Fruit fly (Drosophila melanogaster) whole organism, embryonic: ENCODE results near the gene CG3337.

Source experiments
- Aef1 ChIP-seq: fragments of 200-800 bp; sonication (Bioruptor generic); IDR thresholded peaks from 3 replicates; pipeline ENCODE4 v1.3.6; 2022; ENCODE audit warnings: missing biosample characterization, missing genetic modification characterization
- CG10147 ChIP-seq: fragments of 200-800 bp; sonication (Bioruptor generic); optimal IDR thresholded peaks from 2 replicates; lab custom pipeline; 2019; ENCODE audit warnings: missing biosample characterization, mild to moderate bottlenecking, missing genetic modification characterization, moderate library complexity
- CG11504 ChIP-seq: fragments of 200-800 bp; sonication (Bioruptor generic); optimal IDR thresholded peaks from 3 replicates; lab custom pipeline; 2019; ENCODE audit warnings: missing biosample characterization, mild to moderate bottlenecking, missing genetic modification characterization, moderate library complexity
- CG13296 ChIP-seq: fragments of 200-800 bp; sonication (Bioruptor generic); optimal IDR thresholded peaks from 3 replicates; lab custom pipeline; 2018; ENCODE audit warnings: missing biosample characterization, mild to moderate bottlenecking, missing genetic modification characterization
- CG14050 ChIP-seq: fragments of 200-800 bp; sonication (Bioruptor generic); IDR thresholded peaks from 3 replicates; pipeline ENCODE4 v1.3.6; 2022; ENCODE audit warnings: missing biosample characterization, missing genetic modification characterization
- CG14667 ChIP-seq: fragments of 200-800 bp; sonication (Bioruptor generic); IDR thresholded peaks from 2 replicates; pipeline ENCODE4 v1.3.6; 2022; ENCODE audit warnings: missing biosample characterization, missing genetic modification characterization
- CG14860 ChIP-seq: fragments of 200-800 bp; sonication (Bioruptor generic); IDR thresholded peaks from 3 replicates; pipeline ENCODE4 v1.3.6; 2022; ENCODE audit warnings: missing biosample characterization, missing genetic modification characterization; ENCODE audit not compliant: partially characterized antibody
- CG15073 ChIP-seq: fragments of 200-800 bp; sonication (Bioruptor generic); optimal IDR thresholded peaks from 2 replicates; lab custom pipeline; 2016; ENCODE audit warnings: missing biosample characterization, missing genetic modification characterization
- CG15601 ChIP-seq: fragments of 200-800 bp; sonication (Bioruptor generic); optimal IDR thresholded peaks from 3 replicates; lab custom pipeline; 2019; ENCODE audit warnings: missing biosample characterization, mild to moderate bottlenecking, missing genetic modification characterization, moderate library complexity
- CG17829 ChIP-seq: fragments of 200-800 bp; optimal IDR thresholded peaks from 2 replicates; lab custom pipeline; 2019; ENCODE audit warnings: missing biosample characterization, mild to moderate bottlenecking, missing genetic modification characterization, moderate library complexity
- CG18764 ChIP-seq: fragments of 200-800 bp; sonication (Bioruptor generic); optimal IDR thresholded peaks from 3 replicates; lab custom pipeline; 2016; ENCODE audit warnings: missing biosample characterization, missing genetic modification characterization
- CG2120 ChIP-seq: fragments of 200-800 bp; sonication (Bioruptor generic); optimal IDR thresholded peaks from 3 replicates; lab custom pipeline; 2016; ENCODE audit warnings: missing biosample characterization, missing genetic modification characterization
- CG2199 ChIP-seq: fragments of 200-800 bp; sonication (Bioruptor generic); IDR thresholded peaks from 3 replicates; pipeline ENCODE4 v1.3.6; 2022; ENCODE audit warnings: missing biosample characterization, missing genetic modification characterization
- CG2889 ChIP-seq: fragments of 200-800 bp; sonication (Bioruptor generic); IDR thresholded peaks from 3 replicates; pipeline ENCODE4 v1.3.6; 2022; ENCODE audit warnings: missing biosample characterization, missing genetic modification characterization
- CG31224 ChIP-seq: fragments of 200-800 bp; sonication (Bioruptor generic); IDR thresholded peaks from 2 replicates; pipeline ENCODE4 v1.3.6; 2022; ENCODE audit warnings: missing biosample characterization, missing genetic modification characterization
- CG3163 ChIP-seq: fragments of 200-800 bp; sonication (Bioruptor generic); optimal IDR thresholded peaks from 3 replicates; lab custom pipeline; 2016; ENCODE audit warnings: missing biosample characterization, missing genetic modification characterization
- CG34422 ChIP-seq: fragments of 200-800 bp; sonication (Bioruptor generic); IDR thresholded peaks from 3 replicates; pipeline ENCODE4 v1.3.6; 2022; ENCODE audit warnings: missing biosample characterization, missing genetic modification characterization
- CG4707 ChIP-seq: fragments of 200-800 bp; sonication (Bioruptor generic); optimal IDR thresholded peaks from 2 replicates; lab custom pipeline; 2018; ENCODE audit warnings: missing biosample characterization, mild to moderate bottlenecking, missing genetic modification characterization, moderate library complexity
- CG6654 ChIP-seq: fragments of 200-800 bp; sonication (Bioruptor generic); optimal IDR thresholded peaks from 2 replicates; lab custom pipeline; 2017; ENCODE audit warnings: missing biosample characterization, mild to moderate bottlenecking, missing genetic modification characterization
- CG7745 ChIP-seq: fragments of 200-800 bp; sonication (Bioruptor generic); optimal IDR thresholded peaks from 2 replicates; lab custom pipeline; 2018; ENCODE audit warnings: missing biosample characterization, mild to moderate bottlenecking, missing genetic modification characterization, moderate library complexity
- CrebB ChIP-seq: fragments of 200-800 bp; sonication (Bioruptor generic); optimal IDR thresholded peaks from 3 replicates; lab custom pipeline; 2018; ENCODE audit warnings: missing biosample characterization, mild to moderate bottlenecking, missing genetic modification characterization
- Dek ChIP-seq: fragments of 200-800 bp; sonication (Bioruptor generic); optimal IDR thresholded peaks from 3 replicates; lab custom pipeline; 2019; ENCODE audit warnings: missing biosample characterization, mild to moderate bottlenecking, missing genetic modification characterization, moderate library complexity
- Gug ChIP-seq: fragments of 200-800 bp; sonication (Bioruptor generic); IDR thresholded peaks from 4 replicates; pipeline ENCODE4 v1.3.6; 2022; ENCODE audit warnings: missing biosample characterization, missing genetic modification characterization
- Lhr ChIP-seq: fragments of 200-800 bp; sonication (Bioruptor generic); optimal IDR thresholded peaks from 3 replicates; lab custom pipeline; 2017; ENCODE audit warnings: mild to moderate bottlenecking, missing biosample characterization, missing genetic modification reagents, missing genetic modification characterization
- Mrtf ChIP-seq: fragments of 200-800 bp; sonication (Bioruptor generic); IDR thresholded peaks from 3 replicates; pipeline ENCODE4 v1.3.6; 2022; ENCODE audit warnings: missing biosample characterization, missing genetic modification characterization
- NC2β ChIP-seq: fragments of 200-800 bp; sonication (Bioruptor generic); optimal IDR thresholded peaks from 2 replicates; lab custom pipeline; 2016; ENCODE audit warnings: missing biosample characterization, missing genetic modification characterization
- NFAT ChIP-seq: fragments of 200-800 bp; sonication (Bioruptor generic); IDR thresholded peaks from 2 replicates; pipeline ENCODE4 v1.3.6; 2022; ENCODE audit warnings: missing biosample characterization, missing genetic modification characterization
- Nf-YB ChIP-seq: fragments of 200-800 bp; sonication (Bioruptor generic); optimal IDR thresholded peaks from 3 replicates; lab custom pipeline; 2019; ENCODE audit warnings: missing biosample characterization, mild to moderate bottlenecking, missing genetic modification characterization, moderate library complexity
- Poxn ChIP-seq: fragments of 200-800 bp; sonication (Bioruptor generic); IDR thresholded peaks from 2 replicates; pipeline ENCODE4 v1.3.6; 2022; ENCODE audit warnings: missing biosample characterization, missing genetic modification characterization
- Scr ChIP-seq: fragments of 200-800 bp; sonication (Bioruptor generic); IDR thresholded peaks from 2 replicates; pipeline ENCODE4 v1.3.6; 2022; ENCODE audit warnings: missing biosample characterization, missing genetic modification characterization; ENCODE audit not compliant: partially characterized antibody
- Sry-β ChIP-seq: fragments of 200-800 bp; sonication (Bioruptor generic); optimal IDR thresholded peaks from 2 replicates; lab custom pipeline; 2018; ENCODE audit warnings: missing biosample characterization, mild to moderate bottlenecking, missing genetic modification characterization, moderate library complexity
- ase ChIP-seq: fragments of 200-800 bp; sonication (Bioruptor generic); IDR thresholded peaks from 3 replicates; pipeline ENCODE4 v1.3.6; 2022; ENCODE audit warnings: missing biosample characterization, missing genetic modification characterization
- ato ChIP-seq: fragments of 200-800 bp; sonication (Bioruptor generic); IDR thresholded peaks from 2 replicates; pipeline ENCODE4 v1.3.6; 2022; ENCODE audit warnings: missing biosample characterization, missing genetic modification characterization; ENCODE audit not compliant: partially characterized antibody
- bbx ChIP-seq: fragments of 200-800 bp; sonication (Bioruptor generic); IDR thresholded peaks from 2 replicates; pipeline ENCODE4 v1.3.6; 2022; ENCODE audit warnings: missing biosample characterization, missing genetic modification characterization; ENCODE audit not compliant: partially characterized antibody
- crp ChIP-seq, 2 experiments: fragments of 200-800 bp; sonication (Bioruptor generic); optimal IDR thresholded peaks; 2 replicates in 1 of 2; 3 replicates in 1 of 2; lab custom pipeline; 2017; ENCODE audit warnings: missing biosample characterization in 2 of 2, missing genetic modification characterization in 2 of 2, mild to moderate bottlenecking in 1 of 2, moderate library complexity in 1 of 2
- fd102C ChIP-seq: fragments of 200-800 bp; sonication (Bioruptor generic); optimal IDR thresholded peaks from 2 replicates; lab custom pipeline; 2018; ENCODE audit warnings: missing biosample characterization, mild to moderate bottlenecking, missing genetic modification characterization, moderate library complexity
- fru ChIP-seq: fragments of >200 bp; optimal IDR thresholded peaks from 2 replicates; lab custom pipeline; 2017
- grn ChIP-seq: fragments of 200-800 bp; sonication (Bioruptor generic); optimal IDR thresholded peaks from 3 replicates; lab custom pipeline; 2017; ENCODE audit warnings: missing biosample characterization, missing genetic modification characterization
- ind ChIP-seq: fragments of 200-800 bp; sonication (Bioruptor generic); optimal IDR thresholded peaks from 3 replicates; lab custom pipeline; 2016; ENCODE audit warnings: missing biosample characterization, missing genetic modification characterization
- jumu ChIP-seq: fragments of 200-800 bp; sonication (Bioruptor generic); optimal IDR thresholded peaks from 3 replicates; lab custom pipeline; 2016; ENCODE audit warnings: missing biosample characterization, missing genetic modification characterization
- kni ChIP-seq: fragments of 200-800 bp; sonication (Bioruptor generic); optimal IDR thresholded peaks from 3 replicates; lab custom pipeline; 2017; ENCODE audit warnings: mild to moderate bottlenecking, missing biosample characterization, missing genetic modification reagents, missing genetic modification characterization
- oc ChIP-seq: fragments of 200-800 bp; sonication (Bioruptor generic); optimal IDR thresholded peaks from 2 replicates; lab custom pipeline; 2018; ENCODE audit warnings: missing biosample characterization, mild to moderate bottlenecking, missing genetic modification characterization, moderate library complexity
- pho ChIP-seq: fragments of 200-800 bp; sonication (Bioruptor generic); optimal IDR thresholded peaks from 2 replicates; lab custom pipeline; 2016; ENCODE audit warnings: missing biosample characterization, missing genetic modification characterization
- run ChIP-seq: fragments of 200-800 bp; sonication (Bioruptor generic); optimal IDR thresholded peaks from 3 replicates; lab custom pipeline; 2018; ENCODE audit warnings: missing biosample characterization, mild to moderate bottlenecking, missing genetic modification characterization
- sens ChIP-seq: fragments of 200-800 bp; sonication (Bioruptor generic); peaks from one replicate; lab custom pipeline; 2016; ENCODE audit warnings: missing biosample characterization, missing genetic modification characterization
- slbo ChIP-seq: fragments of 200-800 bp; sonication (Bioruptor generic); IDR thresholded peaks from 2 replicates; pipeline ENCODE4 v1.3.6; 2022; ENCODE audit warnings: missing biosample characterization, missing genetic modification characterization
- sr ChIP-seq: fragments of 200-800 bp; sonication (Bioruptor generic); IDR thresholded peaks from 3 replicates; pipeline ENCODE4 v1.3.6; 2022; ENCODE audit warnings: missing biosample characterization, missing genetic modification characterization
- stc ChIP-seq: fragments of 200-800 bp; sonication (Bioruptor generic); IDR thresholded peaks from 2 replicates; pipeline ENCODE4 v1.3.6; 2022; ENCODE audit warnings: missing biosample characterization, missing genetic modification characterization
- sug ChIP-seq: fragments of 200-800 bp; optimal IDR thresholded peaks from 2 replicates; lab custom pipeline; 2019; ENCODE audit warnings: missing biosample characterization, mild to moderate bottlenecking, missing genetic modification characterization, moderate library complexity
- tin ChIP-seq: fragments of 200-800 bp; sonication (Bioruptor generic); optimal IDR thresholded peaks from 3 replicates; lab custom pipeline; 2016; ENCODE audit warnings: missing biosample characterization, missing genetic modification characterization
- tup ChIP-seq: fragments of 200-800 bp; sonication (Bioruptor generic); optimal IDR thresholded peaks from 2 replicates; lab custom pipeline; 2016; ENCODE audit warnings: missing biosample characterization, mild to moderate bottlenecking, missing genetic modification characterization, moderate library complexity
- wdn ChIP-seq: fragments of 200-800 bp; sonication (Bioruptor generic); IDR thresholded peaks from 2 replicates; pipeline ENCODE4 v1.3.6; 2022; ENCODE audit warnings: missing biosample characterization, missing genetic modification characterization

Gene CG3337

DNA sequence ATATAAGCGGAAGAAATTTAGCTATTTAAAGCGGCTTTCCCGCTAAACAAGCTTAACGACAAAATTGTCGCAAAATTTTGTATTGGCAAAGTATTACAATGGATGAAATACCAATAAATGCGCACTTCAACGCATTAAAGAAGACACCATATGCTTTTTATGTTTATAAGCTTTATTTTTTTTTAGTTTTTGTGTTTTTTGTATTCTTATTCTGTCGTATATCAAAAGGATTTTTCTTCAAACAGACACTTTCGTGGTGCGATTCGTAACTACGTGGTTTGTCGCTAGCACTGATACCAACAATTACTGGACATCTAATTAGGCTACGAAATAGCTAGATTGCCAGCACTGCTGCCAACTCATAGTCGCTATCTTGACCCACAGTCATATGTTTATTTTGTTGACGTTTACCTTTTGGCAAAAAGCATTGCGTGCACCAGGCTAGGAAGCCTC is 8.7 kb downstream of the CG3337 start, which contains the start of gene Ddrgk1 (continued):
- TF ChIP-seq CG14667 (GFP tag; lab: Robert Waterston, UW) (no peak), Dek (tag; lab: Kevin White, UChicago) (no peak), oc (no peak), grn (GFP tag; lab: Kevin White, UChicago) (no peak), CG7745 (tag; lab: Kevin White, UChicago) (no peak), Gug (GFP tag; lab: Robert Waterston, UW) (no peak), CG6654 (GFP tag; lab: Kevin White, UChicago) (no peak), CG2120 (GFP tag; lab: Kevin White, UChicago) (peak; percentile 50), CG3163 (no peak), crp (GFP tag; optimal IDR thresholded peaks at IDR 0.05; lab: Kevin White, UChicago) (peak; percentile 59 to 88), CG17829 (tag; lab: Kevin White, UChicago) (no peak), wdn (no peak), sens (GFP tag; lab: Kevin White, UChicago) (peak; percentile 90), CG13296 (GFP tag; lab: Kevin White, UChicago) (no peak), Scr (no peak), fru (no peak), sr (GFP tag; lab: Robert Waterston, UW) (no peak), CG2889 (GFP tag; lab: Robert Waterston, UW) (no peak), CG15601 (tag; lab: Kevin White, UChicago) (no peak), CG4707 (GFP tag; lab: Kevin White, UChicago) (no peak), CG18764 (GFP tag; lab: Kevin White, UChicago) (peak; percentile 17), stc (GFP tag; lab: Robert Waterston, UW) (0 out of 2 replicates have a peak, but pooled peaks have one; percentile 31), sug (peak; percentile 15), CG31224 (GFP tag; lab: Robert Waterston, UW) (no peak), CG2199 (no peak), kni (GFP tag; lab: Kevin White, UChicago) (no peak), jumu (GFP tag; lab: Kevin White, UChicago) (no peak), CG34422 (GFP tag; lab: Robert Waterston, UW) (peak; percentile 57; the same call in 1 of the 3 replicates), pho (GFP tag; lab: Kevin White, UChicago) (no peak), ase (GFP tag; lab: Robert Waterston, UW) (no peak), Aef1 (GFP tag; lab: Robert Waterston, UW) (0 out of 3 replicates have a peak, but pooled peaks have one; percentile 22), tin (GFP tag; lab: Kevin White, UChicago) (no peak), CG14050 (GFP tag; lab: Robert Waterston, UW) (no peak), NC2β (no peak), NFAT (no peak), ato (GFP tag; lab: Robert Waterston, UW) (no peak), CrebB (tag; lab: Kevin White, UChicago) (no peak), fd102C (GFP tag; lab: Kevin White, UChicago) (no peak), CG11504 (tag; lab: Kevin White, UChicago) (no peak), slbo (GFP tag; lab: Robert Waterston, UW) (peak; percentile 43; the same call in 1 of the 2 replicates), Mrtf (GFP tag; lab: Robert Waterston, UW) (no peak), bbx (no peak), CG10147 (peak; percentile 4), Poxn (GFP tag; lab: Robert Waterston, UW) (no peak), Sry-β (GFP tag; lab: Kevin White, UChicago) (peak; percentile 96), tup (GFP tag; lab: Kevin White, UChicago) (no peak), ind (GFP tag; lab: Kevin White, UChicago) (peak; percentile 41), Lhr (GFP tag; lab: Kevin White, UChicago) (no peak), run (tag; lab: Kevin White, UChicago) (no peak), Nf-YB (GFP tag; lab: Kevin White, UChicago) (no peak), CG15073 (GFP tag; lab: Kevin White, UChicago) (no peak), CG14860 (no peak)
